Worm (Caenorhabditis elegans) whole organism, L2 larva: ENCODE data around the gene C27D6.1.

Experiments
- egl-27 ChIP-seq: sonication (generic microtip); optimal IDR thresholded peaks from 3 replicates; lab custom pipeline; 2017; ENCODE audit warnings: missing biosample characterization, missing genetic modification reagents, missing genetic modification characterization
- fos-1 ChIP-seq: fragments of 150-350 bp; optimal IDR thresholded peaks from 2 replicates; lab custom pipeline; 2014; ENCODE audit warnings: missing biosample characterization, missing genetic modification characterization
- lin-11 ChIP-seq: fragments of 150-350 bp; sonication (generic microtip); optimal IDR thresholded peaks from 2 replicates; lab custom pipeline; 2014; ENCODE audit warnings: missing biosample characterization, missing genetic modification characterization, inconsistent platforms, mixed read lengths
- lin-39 ChIP-seq: fragments of 150-350 bp; optimal IDR thresholded peaks from 2 replicates; lab custom pipeline; 2014; ENCODE audit warnings: missing biosample characterization, missing genetic modification reagents, missing genetic modification characterization
- mdl-1 ChIP-seq, 2 experiments: fragments of 150-350 bp in 1 of 2; sonication (generic microtip) in 1 of 2; optimal IDR thresholded peaks; 2 replicates each; lab custom pipeline; 2017; ENCODE audit warnings: missing biosample characterization in 2 of 2, missing genetic modification characterization in 2 of 2
- nhr-11 ChIP-seq: fragments of 150-350 bp; optimal IDR thresholded peaks from 2 replicates; lab custom pipeline; 2014; ENCODE audit warnings: missing biosample characterization, missing genetic modification characterization
- snpc-4 ChIP-seq: fragments of 150-350 bp; optimal IDR thresholded peaks from 2 replicates; lab custom pipeline; 2014; ENCODE audit warnings: missing biosample characterization, missing genetic modification characterization
- unc-39 ChIP-seq: fragments of 150-350 bp; optimal IDR thresholded peaks from 2 replicates; lab custom pipeline; 2014; ENCODE audit warnings: missing biosample characterization, missing genetic modification characterization
- zag-1 ChIP-seq: fragments of 150-350 bp; optimal IDR thresholded peaks from 2 replicates; lab custom pipeline; 2014; ENCODE audit warnings: missing biosample characterization, missing genetic modification characterization

ce11 chrII:5178609-5179008 lies 6.1 kb downstream of the C27D6.1 start:
- TF ChIP-seq unc-39 (tag; lab: Kevin White, UChicago) (no peak), egl-27 (tag; lab: Kevin White, UChicago) (no peak), lin-11 (tag; lab: Kevin White, UChicago) (no peak), lin-39 (tag; lab: Kevin White, UChicago) (no peak), mdl-1 (tag; optimal IDR thresholded peaks at IDR 0.05; lab: Kevin White, UChicago) (no peak), zag-1 (tag; lab: Kevin White, UChicago) (no peak), nhr-11 (no peak), snpc-4 (tag; lab: Kevin White, UChicago) (no peak), fos-1 (tag; lab: Kevin White, UChicago) (no peak)
